Fruit fly (Drosophila melanogaster) whole organism, embryonic: Measurements from ENCODE around the gene Nup98-96.

Experiments used
- Adf1 ChIP-seq: fragments of 200-800 bp; sonication (Bioruptor generic); IDR thresholded peaks from 2 replicates; pipeline ENCODE4 v1.3.6; 2022; ENCODE audit warnings: missing biosample characterization, missing genetic modification characterization
- Awh ChIP-seq: fragments of 200-800 bp; sonication (Bioruptor generic); IDR thresholded peaks from 2 replicates; pipeline ENCODE4, ENCODE4 v1.3.6; 2022; ENCODE audit warnings: missing biosample characterization, missing genetic modification characterization
- Bteb2 ChIP-seq: fragments of 200-800 bp; sonication (Bioruptor generic); optimal IDR thresholded peaks from 2 replicates; lab custom pipeline; 2016; ENCODE audit warnings: missing biosample characterization, missing genetic modification characterization
- CG10321 ChIP-seq: fragments of 200-800 bp; sonication (Bioruptor generic); IDR thresholded peaks from 2 replicates; pipeline ENCODE4 v1.3.6; 2022; ENCODE audit warnings: missing biosample characterization, missing genetic modification characterization
- CG10431 ChIP-seq: fragments of 200-800 bp; sonication (Bioruptor generic); optimal IDR thresholded peaks from 3 replicates; lab custom pipeline; 2018; ENCODE audit warnings: missing biosample characterization, mild to moderate bottlenecking, missing genetic modification characterization
- CG12299 ChIP-seq: fragments of 200-800 bp; sonication (Bioruptor generic); optimal IDR thresholded peaks from 2 replicates; lab custom pipeline; 2018; ENCODE audit warnings: missing biosample characterization, mild to moderate bottlenecking, missing genetic modification characterization
- CG12391 ChIP-seq: fragments of 200-800 bp; sonication (Bioruptor generic); optimal IDR thresholded peaks from 3 replicates; lab custom pipeline; 2018; ENCODE audit warnings: missing biosample characterization, mild to moderate bottlenecking, missing genetic modification characterization, moderate library complexity
- CG12769 ChIP-seq: fragments of 200-800 bp; sonication (Bioruptor generic); optimal IDR thresholded peaks from 2 replicates; lab custom pipeline; 2019; ENCODE audit warnings: missing biosample characterization, mild to moderate bottlenecking, missing genetic modification characterization, moderate library complexity
- CG14860 ChIP-seq: fragments of 200-800 bp; sonication (Bioruptor generic); IDR thresholded peaks from 3 replicates; pipeline ENCODE4 v1.3.6; 2022; ENCODE audit warnings: missing biosample characterization, missing genetic modification characterization; ENCODE audit not compliant: partially characterized antibody
- CG15514 ChIP-seq: fragments of 200-800 bp; sonication (Bioruptor generic); optimal IDR thresholded peaks from 3 replicates; lab custom pipeline; 2017; ENCODE audit warnings: missing biosample characterization, missing genetic modification characterization, mild to moderate bottlenecking, moderate library complexity, missing genetic modification reagents
- CG15601 ChIP-seq: fragments of 200-800 bp; sonication (Bioruptor generic); optimal IDR thresholded peaks from 3 replicates; lab custom pipeline; 2019; ENCODE audit warnings: missing biosample characterization, mild to moderate bottlenecking, missing genetic modification characterization, moderate library complexity
- CG1602 ChIP-seq: fragments of 200-800 bp; sonication (Bioruptor generic); optimal IDR thresholded peaks from 3 replicates; lab custom pipeline; 2016; ENCODE audit warnings: missing biosample characterization, missing genetic modification characterization
- CG17359 ChIP-seq: fragments of 200-800 bp; sonication (Bioruptor generic); optimal IDR thresholded peaks from 3 replicates; lab custom pipeline; 2018; ENCODE audit warnings: missing biosample characterization, mild to moderate bottlenecking, missing genetic modification characterization, moderate library complexity
- CG1792 ChIP-seq: fragments of 200-800 bp; sonication (Bioruptor generic); optimal IDR thresholded peaks from 2 replicates; lab custom pipeline; 2016; ENCODE audit warnings: missing biosample characterization, missing genetic modification characterization
- CG3407 ChIP-seq: fragments of 200-800 bp; sonication (Bioruptor generic); optimal IDR thresholded peaks from 2 replicates; lab custom pipeline; 2018; ENCODE audit warnings: missing biosample characterization, mild to moderate bottlenecking, missing genetic modification characterization
- CG34422 ChIP-seq: fragments of 200-800 bp; sonication (Bioruptor generic); IDR thresholded peaks from 3 replicates; pipeline ENCODE4 v1.3.6; 2022; ENCODE audit warnings: missing biosample characterization, missing genetic modification characterization
- CG4328 ChIP-seq: fragments of 200-800 bp; sonication (Bioruptor generic); optimal IDR thresholded peaks from 3 replicates; lab custom pipeline; 2017; ENCODE audit warnings: missing biosample characterization, missing genetic modification reagents, missing genetic modification characterization
- CG4404 ChIP-seq: fragments of 200-800 bp; sonication (Bioruptor generic); IDR thresholded peaks from 2 replicates; pipeline ENCODE4 v1.3.6; 2022; ENCODE audit warnings: missing biosample characterization, missing genetic modification characterization
- CG7357 ChIP-seq: fragments of 200-800 bp; sonication (Bioruptor generic); IDR thresholded peaks from 3 replicates; pipeline ENCODE4 v1.3.6; 2022; ENCODE audit warnings: missing biosample characterization, missing genetic modification characterization
- CG9437 ChIP-seq: fragments of 200-800 bp; sonication (Bioruptor generic); optimal IDR thresholded peaks from 2 replicates; lab custom pipeline; 2018; ENCODE audit warnings: missing biosample characterization, mild to moderate bottlenecking, missing genetic modification characterization
- CrebB ChIP-seq: fragments of 200-800 bp; sonication (Bioruptor generic); optimal IDR thresholded peaks from 3 replicates; lab custom pipeline; 2018; ENCODE audit warnings: missing biosample characterization, mild to moderate bottlenecking, missing genetic modification characterization
- Doc2 ChIP-seq: fragments of 200-800 bp; sonication (Bioruptor generic); IDR thresholded peaks from 2 replicates; pipeline ENCODE4 v1.3.6; 2022; ENCODE audit warnings: missing biosample characterization, missing genetic modification characterization
- Fer2 ChIP-seq: fragments of 200-800 bp; sonication (Bioruptor generic); optimal IDR thresholded peaks from 2 replicates; lab custom pipeline; 2018; ENCODE audit warnings: missing biosample characterization, mild to moderate bottlenecking, missing genetic modification characterization, moderate library complexity
- Hr78 ChIP-seq, 2 experiments: fragments of 200-800 bp in 1 of 2; fragments of >200 bp in 1 of 2; sonication (Bioruptor generic) in 1 of 2; optimal IDR thresholded peaks; 2 replicates each; lab custom pipeline; 2017 to 2019; ENCODE audit warnings: missing biosample characterization in 2 of 2, missing genetic modification characterization in 2 of 2, mild to moderate bottlenecking in 1 of 2, moderate library complexity in 1 of 2
- MTF-1 ChIP-seq: fragments of 200-800 bp; sonication (Bioruptor generic); optimal IDR thresholded peaks from 2 replicates; lab custom pipeline; 2018; ENCODE audit warnings: missing biosample characterization, mild to moderate bottlenecking, missing genetic modification characterization, borderline replicate concordance
- Mad ChIP-seq: fragments of 200-800 bp; sonication (Bioruptor generic); optimal IDR thresholded peaks from 2 replicates; lab custom pipeline; 2016; ENCODE audit warnings: missing biosample characterization, missing genetic modification characterization
- Max ChIP-seq: fragments of 200-800 bp; sonication (Bioruptor generic); optimal IDR thresholded peaks from 2 replicates; lab custom pipeline; 2016; ENCODE audit warnings: missing biosample characterization, mild to moderate bottlenecking, missing genetic modification characterization
- Mes4 ChIP-seq: fragments of 200-800 bp; sonication (Bioruptor generic); optimal IDR thresholded peaks from 2 replicates; lab custom pipeline; 2016; ENCODE audit warnings: missing biosample characterization, missing genetic modification characterization
- Scr ChIP-seq: fragments of 200-800 bp; sonication (Bioruptor generic); IDR thresholded peaks from 2 replicates; pipeline ENCODE4 v1.3.6; 2022; ENCODE audit warnings: missing biosample characterization, missing genetic modification characterization; ENCODE audit not compliant: partially characterized antibody
- Sry-β ChIP-seq: fragments of 200-800 bp; sonication (Bioruptor generic); optimal IDR thresholded peaks from 2 replicates; lab custom pipeline; 2018; ENCODE audit warnings: missing biosample characterization, mild to moderate bottlenecking, missing genetic modification characterization, moderate library complexity
- bbx ChIP-seq: fragments of 200-800 bp; sonication (Bioruptor generic); IDR thresholded peaks from 2 replicates; pipeline ENCODE4 v1.3.6; 2022; ENCODE audit warnings: missing biosample characterization, missing genetic modification characterization; ENCODE audit not compliant: partially characterized antibody
- bigmax ChIP-seq: fragments of 200-800 bp; sonication (Bioruptor generic); optimal IDR thresholded peaks from 2 replicates; lab custom pipeline; 2018; ENCODE audit warnings: missing biosample characterization, mild to moderate bottlenecking, missing genetic modification characterization
- bsh ChIP-seq, 2 experiments: fragments of 200-800 bp; sonication (Bioruptor generic); optimal IDR thresholded peaks; 2 replicates each; lab custom pipeline; 2017 to 2018; ENCODE audit warnings: mild to moderate bottlenecking in 2 of 2, missing biosample characterization in 2 of 2, missing genetic modification characterization in 2 of 2, moderate library complexity in 1 of 2
- dmrt99B ChIP-seq: fragments of 200-800 bp; sonication (Bioruptor generic); optimal IDR thresholded peaks from 2 replicates; lab custom pipeline; 2018; ENCODE audit warnings: missing biosample characterization, mild to moderate bottlenecking, missing genetic modification characterization, moderate library complexity
- ind ChIP-seq: fragments of 200-800 bp; sonication (Bioruptor generic); optimal IDR thresholded peaks from 3 replicates; lab custom pipeline; 2016; ENCODE audit warnings: missing biosample characterization, missing genetic modification characterization
- kay ChIP-seq: fragments of 200-800 bp; sonication (Bioruptor generic); optimal IDR thresholded peaks from 2 replicates; lab custom pipeline; 2016; ENCODE audit warnings: missing biosample characterization, missing genetic modification characterization
- klu ChIP-seq: fragments of 200-800 bp; sonication (Bioruptor generic); IDR thresholded peaks from 2 replicates; pipeline ENCODE4 v1.3.6; 2022; ENCODE audit warnings: missing biosample characterization, missing genetic modification characterization
- maf-S ChIP-seq: fragments of 200-800 bp; sonication (Bioruptor generic); optimal IDR thresholded peaks from 2 replicates; lab custom pipeline; 2016; ENCODE audit warnings: missing biosample characterization, missing genetic modification characterization
- onecut ChIP-seq: fragments of 200-800 bp; sonication (Bioruptor generic); IDR thresholded peaks from 2 replicates; pipeline ENCODE4 v1.3.6; 2022; ENCODE audit warnings: missing biosample characterization, missing genetic modification characterization
- prd ChIP-seq, 3 experiments: fragments of >200 bp in 2 of 3; fragments of 200-800 bp in 1 of 3; sonication (Bioruptor generic) in 1 of 3; optimal IDR thresholded peaks in 2 of 3; IDR thresholded peaks in 1 of 3; 2 replicates in 2 of 3; 3 replicates in 1 of 3; pipeline versions ENCODE4 v1.3.6 to Lab custom; 2017 to 2022; ENCODE audit warnings: missing biosample characterization in 1 of 3, missing genetic modification characterization in 1 of 3
- salm ChIP-seq: fragments of 200-800 bp; sonication (Bioruptor generic); optimal IDR thresholded peaks from 2 replicates; lab custom pipeline; 2018; ENCODE audit warnings: missing biosample characterization, mild to moderate bottlenecking, missing genetic modification characterization
- sim ChIP-seq: fragments of 200-800 bp; sonication (Bioruptor generic); IDR thresholded peaks from 2 replicates; pipeline ENCODE4 v1.3.6; 2022; ENCODE audit warnings: missing biosample characterization, missing genetic modification characterization
- sr ChIP-seq: fragments of 200-800 bp; sonication (Bioruptor generic); IDR thresholded peaks from 3 replicates; pipeline ENCODE4 v1.3.6; 2022; ENCODE audit warnings: missing biosample characterization, missing genetic modification characterization
- trh ChIP-seq: fragments of 200-800 bp; sonication (Bioruptor generic); optimal IDR thresholded peaks from 2 replicates; lab custom pipeline; 2016; ENCODE audit warnings: missing biosample characterization, missing genetic modification characterization
- twi ChIP-seq: fragments of 200-800 bp; optimal IDR thresholded peaks from 2 replicates; lab custom pipeline; 2019; ENCODE audit warnings: missing biosample characterization, mild to moderate bottlenecking, missing genetic modification characterization, moderate library complexity
- vfl ChIP-seq: fragments of 200-800 bp; sonication (Bioruptor generic); optimal IDR thresholded peaks from 2 replicates; lab custom pipeline; 2016; ENCODE audit warnings: missing biosample characterization, missing genetic modification characterization
- vnd ChIP-seq: fragments of 200-800 bp; sonication (Bioruptor generic); IDR thresholded peaks from 3 replicates; pipeline ENCODE4 v1.3.6; 2022; ENCODE audit warnings: missing biosample characterization, missing genetic modification characterization; ENCODE audit not compliant: partially characterized antibody
- zfh2 ChIP-seq: fragments of 200-800 bp; sonication (Bioruptor generic); optimal IDR thresholded peaks from 2 replicates; lab custom pipeline; 2016; ENCODE audit warnings: missing biosample characterization, missing genetic modification characterization

Gene Nup98-96

DNA sequence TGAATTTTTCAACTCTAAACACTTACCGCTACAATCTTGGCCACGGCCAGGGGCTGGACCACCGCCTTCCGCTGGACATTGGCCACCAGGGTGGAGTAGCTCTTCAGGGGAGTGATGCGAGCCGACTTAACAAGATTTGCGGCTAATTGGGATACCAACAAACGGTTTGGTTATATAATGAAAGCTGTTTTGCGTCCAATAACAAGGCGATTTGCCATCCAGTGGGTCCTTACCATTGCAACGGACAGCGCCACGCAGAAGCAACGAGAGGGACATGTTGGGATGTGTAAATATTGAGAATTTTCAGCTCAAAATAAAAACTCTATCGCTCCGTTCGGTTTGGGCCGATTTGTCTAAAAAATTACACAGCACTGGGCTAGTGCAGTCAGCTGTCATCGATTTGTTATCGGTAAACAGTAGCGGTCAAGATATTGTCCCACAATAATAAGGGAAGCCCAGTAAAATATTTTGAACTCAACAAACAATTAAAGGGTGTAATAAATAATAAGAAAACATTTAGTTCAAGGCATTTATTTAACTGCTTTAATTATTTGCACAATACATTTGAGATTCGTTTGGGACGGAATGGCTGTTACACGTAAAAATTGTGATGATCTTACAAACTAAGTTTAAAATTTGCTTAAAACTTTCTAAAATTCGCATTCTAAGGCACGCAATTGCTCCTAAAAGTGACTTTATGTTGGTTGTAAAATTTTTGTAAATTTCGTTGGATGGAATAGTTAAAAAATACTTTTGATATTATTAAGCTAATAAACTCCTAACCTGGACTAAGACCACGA, 21.0 kb downstream of the Nup98-96 start, which contains the start of gene SdhD (continued):
- TF ChIP-seq CG10431 (GFP tag; lab: Kevin White, UChicago) (no peak), CG34422 (no peak; the same call in 2 of the 3 replicates), sr (GFP tag; lab: Robert Waterston, UW) (no peak), CG10321 (GFP tag; lab: Robert Waterston, UW) (no peak), sim (GFP tag; lab: Robert Waterston, UW) (no peak), vfl (GFP tag; lab: Kevin White, UChicago) (peak; percentile 53), CG4328 (GFP tag; lab: Kevin White, UChicago) (no peak), salm (no peak), Mad (GFP tag; lab: Kevin White, UChicago) (peak; percentile 1), CG12769 (tag; lab: Kevin White, UChicago) (no peak), bbx (GFP tag; lab: Robert Waterston, UW) (peak; percentile 64; the same call in 1 of the 2 replicates), Max (GFP tag; lab: Kevin White, UChicago) (no peak), onecut (peak; percentile 48; the same call in 1 of the 2 replicates), maf-S (GFP tag; lab: Kevin White, UChicago) (no peak), twi (tag; lab: Kevin White, UChicago) (no peak), Fer2 (tag; lab: Kevin White, UChicago) (no peak), CG7357 (GFP tag; lab: Robert Waterston, UW) (no peak), Hr78 (GFP tag; optimal IDR thresholded peaks at IDR 0.05; lab: Kevin White, UChicago) (no peak), CG1602 (GFP tag; lab: Kevin White, UChicago) (no peak), Doc2 (GFP tag; lab: Robert Waterston, UW) (no peak), zfh2 (GFP tag; lab: Kevin White, UChicago) (peak; percentile 53), CG9437 (GFP tag; lab: Kevin White, UChicago) (no peak), CG12299 (tag; lab: Kevin White, UChicago) (no peak), klu (no peak), CG4404 (GFP tag; lab: Robert Waterston, UW) (no peak), CrebB (no peak), CG12391 (tag; lab: Kevin White, UChicago) (peak; percentile 14), Bteb2 (peak; percentile 15), bigmax (GFP tag; lab: Kevin White, UChicago) (no peak), vnd (GFP tag; lab: Robert Waterston, UW) (no peak), ind (GFP tag; lab: Kevin White, UChicago) (peak; percentile 6), CG14860 (0 out of 3 replicates have a peak, but pooled peaks have one; percentile 7), Adf1 (no peak), trh (GFP tag; lab: Kevin White, UChicago) (no peak), Sry-β (GFP tag; lab: Kevin White, UChicago) (no peak), Awh (GFP tag; lab: Robert Waterston, UW) (no peak), Scr (peak; percentile 53), CG17359 (tag; lab: Kevin White, UChicago) (peak; percentile 17), CG1792 (no peak), kay (no peak), bsh (GFP tag; optimal IDR thresholded peaks at IDR 0.05; lab: Kevin White, UChicago) (no peak), CG3407 (GFP tag; lab: Kevin White, UChicago) (no peak), Mes4 (no peak), CG15601 (tag; lab: Kevin White, UChicago) (no peak), dmrt99B (peak; percentile 12), MTF-1 (GFP tag; lab: Kevin White, UChicago) (no peak), CG15514 (peak; percentile 56), prd (optimal IDR thresholded peaks at IDR 0.05; lab: Kevin White, UChicago) (no peak), prd (GFP tag; IDR thresholded peaks at IDR 0.05; lab: Robert Waterston, UW) (no peak)
